Fruit fly (Drosophila melanogaster) whole organism, adult: ENCODE data around the gene CG7182.

Source experiments
- CG1620 ChIP-seq: fragments of 200-800 bp; sonication (Bioruptor generic); optimal IDR thresholded peaks from 2 replicates; lab custom pipeline; 2016; ENCODE audit warnings: missing biosample characterization, missing genetic modification characterization
- tj ChIP-seq: fragments of 200-800 bp; sonication (Bioruptor generic); optimal IDR thresholded peaks from 3 replicates; lab custom pipeline; 2017; ENCODE audit warnings: missing biosample characterization, mild to moderate bottlenecking, missing genetic modification characterization, moderate library complexity

dm6 chr3L:8306880-8307279 is 39.3 kb downstream of the CG7182 start, which contains the start of gene Gr66a:
- TF ChIP-seq tj (GFP tag; lab: Kevin White, UChicago) = no peak
- TF ChIP-seq CG1620 (GFP tag; lab: Kevin White, UChicago) = no peak
